Fruit fly (Drosophila melanogaster) whole organism, embryonic: Measurements from ENCODE around the gene heix.

ENCODE experiments used
- Bdp1 ChIP-seq: fragments of 200-800 bp; sonication (Bioruptor generic); optimal IDR thresholded peaks from 3 replicates; lab custom pipeline; 2016; ENCODE audit warnings: missing biosample characterization, missing genetic modification characterization
- CG11247 ChIP-seq: fragments of 200-800 bp; sonication (Bioruptor generic); IDR thresholded peaks from 2 replicates; pipeline ENCODE4 v1.3.6; 2022; ENCODE audit warnings: missing biosample characterization, missing genetic modification characterization
- CG11723 ChIP-seq: fragments of 200-800 bp; sonication (Bioruptor generic); optimal IDR thresholded peaks from 2 replicates; lab custom pipeline; 2017; ENCODE audit warnings: missing biosample characterization, mild to moderate bottlenecking, missing genetic modification characterization
- CG12744 ChIP-seq: fragments of 200-800 bp; sonication (Bioruptor generic); optimal IDR thresholded peaks from 2 replicates; lab custom pipeline; 2016; ENCODE audit warnings: missing biosample characterization, missing genetic modification characterization
- CG15073 ChIP-seq: fragments of 200-800 bp; sonication (Bioruptor generic); optimal IDR thresholded peaks from 2 replicates; lab custom pipeline; 2016; ENCODE audit warnings: missing biosample characterization, missing genetic modification characterization
- CG16779 ChIP-seq: fragments of 200-800 bp; sonication (Bioruptor generic); IDR thresholded peaks from 2 replicates; pipeline ENCODE4 v1.3.6; 2022; ENCODE audit warnings: missing biosample characterization, missing genetic modification characterization
- CG17361 ChIP-seq: fragments of 200-800 bp; sonication (Bioruptor generic); IDR thresholded peaks from 3 replicates; pipeline ENCODE4 v1.3.6; 2022; ENCODE audit warnings: missing biosample characterization, missing genetic modification characterization
- CG18011 ChIP-seq: fragments of 200-800 bp; sonication (Bioruptor generic); optimal IDR thresholded peaks from 2 replicates; lab custom pipeline; 2017; ENCODE audit warnings: missing biosample characterization, missing genetic modification characterization, mild to moderate bottlenecking, moderate library complexity, missing genotype
- CG2129 ChIP-seq: fragments of 200-800 bp; sonication (Bioruptor generic); IDR thresholded peaks from 2 replicates; pipeline ENCODE4 v1.3.6; 2022; ENCODE audit warnings: missing biosample characterization, missing genetic modification characterization; ENCODE audit not compliant: partially characterized antibody
- CG31224 ChIP-seq: fragments of 200-800 bp; sonication (Bioruptor generic); IDR thresholded peaks from 2 replicates; pipeline ENCODE4 v1.3.6; 2022; ENCODE audit warnings: missing biosample characterization, missing genetic modification characterization
- CG32772 ChIP-seq: fragments of 200-800 bp; sonication (Bioruptor generic); IDR thresholded peaks from 2 replicates; pipeline ENCODE4 v1.3.6; 2022; ENCODE audit warnings: missing biosample characterization, missing genetic modification characterization
- CG3847 ChIP-seq: fragments of 200-800 bp; sonication (Bioruptor generic); IDR thresholded peaks from 2 replicates; pipeline ENCODE4 v1.3.6; 2022; ENCODE audit warnings: missing biosample characterization, missing genetic modification characterization
- CG4328 ChIP-seq: fragments of 200-800 bp; sonication (Bioruptor generic); optimal IDR thresholded peaks from 3 replicates; lab custom pipeline; 2017; ENCODE audit warnings: missing biosample characterization, missing genetic modification reagents, missing genetic modification characterization
- CG4854 ChIP-seq: fragments of 200-800 bp; sonication (Bioruptor generic); optimal IDR thresholded peaks from 2 replicates; lab custom pipeline; 2016; ENCODE audit warnings: missing biosample characterization, missing genetic modification characterization, inconsistent platforms
- CG6791 ChIP-seq: fragments of 200-800 bp; sonication (Bioruptor generic); IDR thresholded peaks from 3 replicates; pipeline ENCODE4 v1.3.6; 2022; ENCODE audit warnings: missing biosample characterization, missing genetic modification characterization; ENCODE audit not compliant: partially characterized antibody
- CG6854 ChIP-seq: fragments of 200-800 bp; sonication (Bioruptor generic); optimal IDR thresholded peaks from 3 replicates; lab custom pipeline; 2017; ENCODE audit warnings: missing biosample characterization, mild to moderate bottlenecking, missing genetic modification characterization
- CG7372 ChIP-seq: fragments of 200-800 bp; sonication (Bioruptor generic); IDR thresholded peaks from 2 replicates; pipeline ENCODE4 v1.3.6; 2022; ENCODE audit warnings: missing biosample characterization, missing genetic modification characterization
- CG9727 ChIP-seq: fragments of 200-800 bp; sonication (Bioruptor generic); optimal IDR thresholded peaks from 3 replicates; lab custom pipeline; 2017; ENCODE audit warnings: missing biosample characterization, mild to moderate bottlenecking, missing genetic modification characterization
- Camta ChIP-seq: fragments of 200-800 bp; sonication (Bioruptor generic); optimal IDR thresholded peaks from 2 replicates; lab custom pipeline; 2016; ENCODE audit warnings: missing biosample characterization, missing genetic modification characterization
- Chrac-16 ChIP-seq: fragments of 200-800 bp; sonication (Bioruptor generic); optimal IDR thresholded peaks from 3 replicates; lab custom pipeline; 2016; ENCODE audit warnings: missing biosample characterization, missing genetic modification characterization
- Doc3 ChIP-seq: fragments of 200-800 bp; sonication (Bioruptor generic); IDR thresholded peaks from 3 replicates; pipeline ENCODE4 v1.3.6; 2022; ENCODE audit warnings: missing biosample characterization, missing genetic modification characterization; ENCODE audit not compliant: partially characterized antibody
- Ets97D ChIP-seq: fragments of 200-800 bp; sonication (Bioruptor generic); optimal IDR thresholded peaks from 3 replicates; lab custom pipeline; 2016; ENCODE audit warnings: missing biosample characterization, missing genetic modification characterization
- Gsc ChIP-seq: fragments of 200-800 bp; sonication (Bioruptor generic); IDR thresholded peaks from 2 replicates; pipeline ENCODE4 v1.3.6; 2022; ENCODE audit warnings: missing biosample characterization, missing genetic modification characterization
- Hey ChIP-seq: fragments of 200-800 bp; sonication (Bioruptor generic); optimal IDR thresholded peaks from 3 replicates; lab custom pipeline; 2018; ENCODE audit warnings: missing biosample characterization, mild to moderate bottlenecking, missing genetic modification characterization
- Hr51 ChIP-seq, 2 experiments: fragments of 200-800 bp; sonication (Bioruptor generic); optimal IDR thresholded peaks; 2 replicates in 1 of 2; 3 replicates in 1 of 2; lab custom pipeline; 2016 to 2018; ENCODE audit warnings: missing biosample characterization in 2 of 2, missing genetic modification characterization in 2 of 2, mild to moderate bottlenecking in 1 of 2, moderate library complexity in 1 of 2
- MTF-1 ChIP-seq: fragments of 200-800 bp; sonication (Bioruptor generic); optimal IDR thresholded peaks from 2 replicates; lab custom pipeline; 2018; ENCODE audit warnings: missing biosample characterization, mild to moderate bottlenecking, missing genetic modification characterization, borderline replicate concordance
- Oli ChIP-seq: fragments of 200-800 bp; sonication (Bioruptor generic); optimal IDR thresholded peaks from 2 replicates; lab custom pipeline; 2018; ENCODE audit warnings: missing biosample characterization, mild to moderate bottlenecking, missing genetic modification characterization, moderate library complexity
- Opbp ChIP-seq: fragments of 200-800 bp; sonication (Bioruptor generic); IDR thresholded peaks from 3 replicates; pipeline ENCODE4 v1.3.6; 2022; ENCODE audit warnings: missing biosample characterization, missing genetic modification characterization; ENCODE audit not compliant: partially characterized antibody
- Side ChIP-seq: fragments of 200-800 bp; sonication (Bioruptor generic); optimal IDR thresholded peaks from 2 replicates; lab custom pipeline; 2016; ENCODE audit warnings: missing biosample characterization, missing genetic modification characterization
- Sry-δ ChIP-seq: fragments of 200-800 bp; sonication (Bioruptor generic); optimal IDR thresholded peaks from 2 replicates; lab custom pipeline; 2016; ENCODE audit warnings: missing biosample characterization, missing genetic modification characterization
- Taf1 ChIP-seq: fragments of 200-800 bp; sonication (Bioruptor generic); IDR thresholded peaks from 2 replicates; pipeline ENCODE4 v1.3.6; 2022; ENCODE audit warnings: missing biosample characterization, missing genetic modification characterization
- Usf ChIP-seq: fragments of 200-800 bp; sonication (Bioruptor generic); optimal IDR thresholded peaks from 2 replicates; lab custom pipeline; 2017; ENCODE audit warnings: missing genotype, missing biosample characterization, missing genetic modification characterization
- cg ChIP-seq: fragments of 200-800 bp; sonication (Bioruptor generic); optimal IDR thresholded peaks from 3 replicates; lab custom pipeline; 2019; ENCODE audit warnings: missing biosample characterization, mild to moderate bottlenecking, missing genetic modification characterization, moderate library complexity
- chm ChIP-seq: fragments of 200-800 bp; sonication (Bioruptor generic); IDR thresholded peaks from 2 replicates; pipeline ENCODE4 v1.3.6; 2022; ENCODE audit warnings: missing biosample characterization, missing genetic modification characterization
- ci ChIP-seq: fragments of 200-800 bp; sonication (Bioruptor generic); IDR thresholded peaks from 3 replicates; pipeline ENCODE4 v1.3.6; 2022; ENCODE audit warnings: missing biosample characterization, missing genetic modification characterization
- da ChIP-seq: fragments of 200-800 bp; sonication (Bioruptor generic); optimal IDR thresholded peaks from 2 replicates; lab custom pipeline; 2016; ENCODE audit warnings: missing biosample characterization, missing genetic modification characterization
- dm ChIP-seq: fragments of 200-800 bp; sonication (Bioruptor generic); optimal IDR thresholded peaks from 3 replicates; lab custom pipeline; 2016; ENCODE audit warnings: missing biosample characterization, missing genetic modification characterization
- dmrt99B ChIP-seq: fragments of 200-800 bp; sonication (Bioruptor generic); optimal IDR thresholded peaks from 2 replicates; lab custom pipeline; 2018; ENCODE audit warnings: missing biosample characterization, mild to moderate bottlenecking, missing genetic modification characterization, moderate library complexity
- ems ChIP-seq: fragments of 200-800 bp; sonication (Bioruptor generic); optimal IDR thresholded peaks from 3 replicates; lab custom pipeline; 2016; ENCODE audit warnings: missing biosample characterization, missing genetic modification characterization
- gcm ChIP-seq: fragments of 200-800 bp; sonication (Bioruptor generic); optimal IDR thresholded peaks from 2 replicates; lab custom pipeline; 2019; ENCODE audit warnings: missing biosample characterization, mild to moderate bottlenecking, missing genetic modification characterization, moderate library complexity
- gcm2 ChIP-seq: fragments of 200-800 bp; sonication (Bioruptor generic); optimal IDR thresholded peaks from 2 replicates; lab custom pipeline; 2016; ENCODE audit warnings: missing biosample characterization, missing genetic modification characterization
- hth ChIP-seq: fragments of >200 bp; optimal IDR thresholded peaks from 2 replicates; lab custom pipeline; 2017; ENCODE audit warnings: inconsistent platforms
- jigr1 ChIP-seq: fragments of 200-800 bp; sonication (Bioruptor generic); IDR thresholded peaks from 3 replicates; pipeline ENCODE4 v1.3.6; 2022; ENCODE audit warnings: missing biosample characterization, missing genetic modification characterization
- maf-S ChIP-seq: fragments of 200-800 bp; sonication (Bioruptor generic); optimal IDR thresholded peaks from 2 replicates; lab custom pipeline; 2016; ENCODE audit warnings: missing biosample characterization, missing genetic modification characterization
- oc ChIP-seq: fragments of 200-800 bp; sonication (Bioruptor generic); optimal IDR thresholded peaks from 2 replicates; lab custom pipeline; 2018; ENCODE audit warnings: missing biosample characterization, mild to moderate bottlenecking, missing genetic modification characterization, moderate library complexity
- pfk ChIP-seq: fragments of 200-800 bp; sonication (Bioruptor generic); optimal IDR thresholded peaks from 2 replicates; lab custom pipeline; 2018; ENCODE audit warnings: missing biosample characterization, mild to moderate bottlenecking, missing genetic modification characterization, moderate library complexity
- usp ChIP-seq: fragments of >200 bp; optimal IDR thresholded peaks from 2 replicates; lab custom pipeline; 2017; ENCODE audit warnings: missing biosample characterization, missing genetic modification characterization
- wdn ChIP-seq: fragments of 200-800 bp; sonication (Bioruptor generic); IDR thresholded peaks from 2 replicates; pipeline ENCODE4 v1.3.6; 2022; ENCODE audit warnings: missing biosample characterization, missing genetic modification characterization
- zen ChIP-seq: fragments of 200-800 bp; sonication (Bioruptor generic); optimal IDR thresholded peaks from 3 replicates; lab custom pipeline; 2018; ENCODE audit warnings: missing biosample characterization, mild to moderate bottlenecking, missing genetic modification characterization, moderate library complexity

The heix gene

dm6 chr2L:16299466-16300311 lies at the start of gene heix, which contains the start of gene CG17328 (continued):
- TF ChIP-seq CG11723 (GFP tag; lab: Kevin White, UChicago) = no peak
- peak; percentile 74 for TF ChIP-seq Ets97D (GFP tag; lab: Kevin White, UChicago)
- TF ChIP-seq wdn (GFP tag; lab: Robert Waterston, UW) = 0 out of 2 replicates have a peak, but pooled peaks have one; percentile 73
- no peak for TF ChIP-seq Oli (tag; lab: Kevin White, UChicago)
- peak; percentile 32 for TF ChIP-seq Side (GFP tag; lab: Kevin White, UChicago)
- TF ChIP-seq CG11247 (GFP tag; lab: Robert Waterston, UW) = peak; percentile 74
- peak; percentile 26 for TF ChIP-seq CG6854 (GFP tag; lab: Kevin White, UChicago)
- TF ChIP-seq CG9727 (GFP tag; lab: Kevin White, UChicago) = peak; percentile 77
- TF ChIP-seq CG4854 (GFP tag; lab: Kevin White, UChicago) = peak; percentile 1
- TF ChIP-seq Doc3 (GFP tag; lab: Robert Waterston, UW) = no peak
- peak; percentile 39 for TF ChIP-seq Sry-δ (GFP tag; lab: Kevin White, UChicago)
- TF ChIP-seq jigr1 (GFP tag; lab: Robert Waterston, UW) = 0 out of 3 replicates have a peak, but pooled peaks have one; percentile 38
- no peak for TF ChIP-seq CG2129
- TF ChIP-seq CG16779 (GFP tag; lab: Robert Waterston, UW) = no peak
- peak; percentile 80 for TF ChIP-seq ci
- peak; percentile 55 for TF ChIP-seq maf-S (GFP tag; lab: Kevin White, UChicago)
- TF ChIP-seq Camta = peak; percentile 49
- no peak for TF ChIP-seq pfk (GFP tag; lab: Kevin White, UChicago)
- no peak for TF ChIP-seq da
- TF ChIP-seq ems (GFP tag; lab: Kevin White, UChicago) = peak; percentile 52
- TF ChIP-seq dmrt99B = no peak
- peak; percentile 26 for TF ChIP-seq dm (GFP tag; lab: Kevin White, UChicago)
- no peak for TF ChIP-seq CG6791 (GFP tag; lab: Robert Waterston, UW)
- no peak for TF ChIP-seq MTF-1 (GFP tag; lab: Kevin White, UChicago)
- peak; percentile 30 for TF ChIP-seq gcm (GFP tag; lab: Kevin White, UChicago)
- TF ChIP-seq CG32772 = peak; percentile 81
- TF ChIP-seq CG18011 (GFP tag; lab: Kevin White, UChicago) = peak; percentile 24
- peak in 1 of 2 experiments; percentile 13 for TF ChIP-seq Hr51 (GFP tag; optimal IDR thresholded peaks at IDR 0.05; lab: Kevin White, UChicago)
- no peak for TF ChIP-seq oc (tag; lab: Kevin White, UChicago)
- peak; percentile 63 for TF ChIP-seq Bdp1
- TF ChIP-seq Opbp = 0 out of 3 replicates have a peak, but pooled peaks have one; percentile 24
- peak; percentile 33 for TF ChIP-seq Usf (GFP tag; lab: Kevin White, UChicago)
- TF ChIP-seq hth (lab: Kevin White, UChicago) = no peak
- TF ChIP-seq cg (GFP tag; lab: Kevin White, UChicago) = no peak
- TF ChIP-seq CG3847 (GFP tag; lab: Robert Waterston, UW) = peak; percentile 69; the same call in 1 of the 2 replicates
- TF ChIP-seq gcm2 (GFP tag; lab: Kevin White, UChicago) = no peak
- TF ChIP-seq Gsc = no peak
- no peak for TF ChIP-seq CG15073 (GFP tag; lab: Kevin White, UChicago)
- TF ChIP-seq Hey = no peak
- TF ChIP-seq CG31224 = peak; percentile 44; the same call in 1 of the 2 replicates
- TF ChIP-seq Taf1 (GFP tag; lab: Robert Waterston, UW) = peak; percentile 69; the same call in 1 of the 2 replicates
- peak; percentile 35 for TF ChIP-seq CG12744 (GFP tag; lab: Kevin White, UChicago)
- TF ChIP-seq CG7372 (GFP tag; lab: Robert Waterston, UW) = no peak
- peak; percentile 81 for TF ChIP-seq Chrac-16 (GFP tag; lab: Kevin White, UChicago)
- TF ChIP-seq CG4328 (GFP tag; lab: Kevin White, UChicago) = peak; percentile 60
- TF ChIP-seq chm (GFP tag; lab: Robert Waterston, UW) = peak; percentile 28; the same call in 1 of the 2 replicates
- TF ChIP-seq usp = no peak
- TF ChIP-seq CG17361 (GFP tag; lab: Robert Waterston, UW) = peak; percentile 88
- TF ChIP-seq zen (tag; lab: Kevin White, UChicago) = peak; percentile 54
